Worm (Caenorhabditis elegans) whole organism, midembryonic: ENCODE results near the gene got-2.2.

Source experiments
- cog-1 ChIP-seq: sonication (generic microtip); optimal IDR thresholded peaks from 2 replicates; lab custom pipeline; 2016; ENCODE audit warnings: missing genetic modification characterization, missing compliant biosample characterization
- flt-1 ChIP-seq: fragments of 200-800 bp; sonication (Bioruptor generic); IDR thresholded peaks from 2 replicates; pipeline ENCODE4 v1.3.6; 2022; ENCODE audit warnings: missing genetic modification characterization, missing compliant biosample characterization
- klf-2 ChIP-seq: fragments of 200-800 bp; sonication (Bioruptor generic); conservative IDR thresholded peaks from 2 replicates; pipeline ENCODE4 v1.3.6; 2022; ENCODE audit warnings: missing genetic modification reagents, missing genetic modification characterization, missing compliant biosample characterization
- ztf-23 ChIP-seq: fragments of 200-800 bp; sonication (Bioruptor generic); IDR thresholded peaks from 2 replicates; pipeline ENCODE4 v1.3.6; 2022; ENCODE audit warnings: missing genetic modification reagents, missing genetic modification characterization, missing compliant biosample characterization
- ztf-29 ChIP-seq: fragments of 200-800 bp; sonication (Bioruptor generic); IDR thresholded peaks from 2 replicates; pipeline ENCODE4 v1.3.6; 2022; ENCODE audit warnings: missing genetic modification reagents, missing genetic modification characterization, missing compliant biosample characterization

DNA sequence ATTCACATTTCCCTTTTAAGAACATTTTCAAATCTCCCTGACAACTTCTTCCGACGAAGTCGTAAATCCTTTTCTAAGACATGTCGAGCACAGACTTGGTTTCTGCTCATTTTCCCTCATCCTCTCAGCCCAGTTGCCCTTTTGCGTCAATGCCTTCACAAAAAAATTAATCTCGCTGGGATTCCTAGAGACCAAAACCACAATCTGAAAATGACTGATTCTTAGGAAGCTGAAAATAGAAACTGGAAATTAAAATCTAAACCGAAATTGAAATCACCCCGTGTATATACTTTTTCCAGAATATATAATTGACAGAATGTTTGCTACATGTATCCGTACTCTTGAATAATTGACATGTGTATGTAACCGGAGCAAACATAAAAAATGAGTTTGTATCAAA is 6.2 kb downstream of the got-2.2 start:
- no peak for TF ChIP-seq klf-2
- TF ChIP-seq flt-1 (GFP tag; lab: Robert Waterston, UW): no peak
- no peak for TF ChIP-seq cog-1 (tag; lab: Kevin White, UChicago)
- no peak for TF ChIP-seq ztf-23 (GFP tag; lab: Robert Waterston, UW)
- no peak for TF ChIP-seq ztf-29 (GFP tag; lab: Robert Waterston, UW)
